Worm (Caenorhabditis elegans): ENCODE results near the gene K06H6.1.

K06H6.1 gene

DNA sequence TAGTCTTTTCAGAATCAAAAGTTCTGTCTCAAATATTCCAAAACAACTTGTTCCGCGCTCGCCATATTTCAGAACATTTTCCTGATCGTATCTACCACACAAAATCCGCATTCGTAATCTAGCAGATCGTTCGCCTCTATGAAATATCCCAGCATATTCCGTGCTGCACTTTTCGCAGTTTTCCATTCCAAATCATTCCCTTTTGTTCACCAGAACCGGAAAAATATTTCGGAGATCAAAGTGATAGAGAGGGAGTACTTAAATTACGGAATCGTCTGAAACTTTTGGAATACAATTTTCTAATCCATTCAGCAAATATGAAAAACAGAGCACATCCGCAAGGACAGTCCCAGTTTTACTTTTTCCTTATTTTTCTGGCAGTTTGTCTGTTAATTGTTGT lies at the start of gene K06H6.1:
Gene K06H6.1, plus strand, starts transcription at position 301 of the 400 bp plus-strand sequence.
- no peak for TF ChIP-seq atf-7 (tag; optimal IDR thresholded peaks at IDR 0.05)
- TF ChIP-seq tbp1 (GFP tag; optimal IDR thresholded peaks at IDR 0.05), result no peak
- TF ChIP-seq ceh-91 (GFP tag; IDR thresholded peaks at IDR 0.05), result no peak
- no peak for TF ChIP-seq cebp-2 (GFP tag; IDR thresholded peaks at IDR 0.05)
- no peak for TF ChIP-seq mel-28 (tag; optimal IDR thresholded peaks at IDR 0.05; ENCODE audit: borderline replicate concordance)
- no peak for TF ChIP-seq madf-10 (tag; optimal IDR thresholded peaks at IDR 0.05)
- TF ChIP-seq ztf-26 (tag; optimal IDR thresholded peaks at IDR 0.05), result no peak
- no peak for TF ChIP-seq ceh-79 (tag; optimal IDR thresholded peaks at IDR 0.05)
- no peak for TF ChIP-seq ccch-3 (GFP tag; optimal IDR thresholded peaks at IDR 0.05)
- TF ChIP-seq snpc-4 (GFP tag; optimal IDR thresholded peaks at IDR 0.05), result no peak
- TF ChIP-seq snpc-4 (tag; optimal IDR thresholded peaks at IDR 0.05), result no peak
- TF ChIP-seq hrde-1 (tag; optimal IDR thresholded peaks at IDR 0.05; ENCODE audit: borderline replicate concordance), result no peak
- TF ChIP-seq nhr-179 (tag; optimal IDR thresholded peaks at IDR 0.05), result no peak
- no peak for TF ChIP-seq lin-26 (GFP tag; IDR thresholded peaks at IDR 0.05)
- no peak for TF ChIP-seq unc-130 (GFP tag; optimal IDR thresholded peaks at IDR 0.05)
- TF ChIP-seq pha-4 (tag; optimal IDR thresholded peaks at IDR 0.05), result no peak

DNA sequence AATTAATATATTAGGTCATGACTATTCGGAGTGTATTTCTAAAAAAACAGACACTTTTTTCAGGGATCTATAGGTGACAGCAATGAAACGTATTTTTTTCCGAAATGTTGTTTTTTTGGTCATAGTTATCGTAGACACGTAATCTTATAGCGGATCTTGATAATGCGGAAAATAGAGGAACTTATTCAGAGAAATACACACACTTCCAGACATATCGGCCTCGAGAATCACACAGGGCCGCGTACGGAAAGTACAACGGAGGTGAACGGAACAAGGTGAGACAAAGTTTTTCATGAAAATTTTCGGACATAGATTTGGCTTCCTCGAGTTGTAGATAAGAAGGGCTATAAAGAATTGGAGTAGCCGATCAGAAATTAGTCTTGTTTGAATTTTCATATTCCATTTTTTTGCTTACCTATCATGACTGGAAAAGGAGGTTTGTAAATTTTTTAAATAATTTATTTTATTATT lies 48.8 kb upstream of the K06H6.1 start, which contains the start of gene nhr-155:
Gene nhr-155, plus strand, starts transcription at position 421 of the 471 bp plus-strand sequence.
- no peak for TF ChIP-seq F57C9.4 (tag; optimal IDR thresholded peaks at IDR 0.05)
- no peak for TF ChIP-seq let-607 (tag; optimal IDR thresholded peaks at IDR 0.05)
- no peak for TF ChIP-seq zim-3 (tag; optimal IDR thresholded peaks at IDR 0.05)
- TF ChIP-seq snpc-3.4 (tag; optimal IDR thresholded peaks at IDR 0.05), result no peak
- no peak for TF ChIP-seq ztf-18 (tag; optimal IDR thresholded peaks at IDR 0.05)
- no peak for TF ChIP-seq bed-2 (GFP tag; IDR thresholded peaks at IDR 0.05)
- TF ChIP-seq ceh-100 (GFP tag; IDR thresholded peaks at IDR 0.05), result no peak
- TF ChIP-seq sdz-38 (tag; optimal IDR thresholded peaks at IDR 0.05), result no peak

DNA sequence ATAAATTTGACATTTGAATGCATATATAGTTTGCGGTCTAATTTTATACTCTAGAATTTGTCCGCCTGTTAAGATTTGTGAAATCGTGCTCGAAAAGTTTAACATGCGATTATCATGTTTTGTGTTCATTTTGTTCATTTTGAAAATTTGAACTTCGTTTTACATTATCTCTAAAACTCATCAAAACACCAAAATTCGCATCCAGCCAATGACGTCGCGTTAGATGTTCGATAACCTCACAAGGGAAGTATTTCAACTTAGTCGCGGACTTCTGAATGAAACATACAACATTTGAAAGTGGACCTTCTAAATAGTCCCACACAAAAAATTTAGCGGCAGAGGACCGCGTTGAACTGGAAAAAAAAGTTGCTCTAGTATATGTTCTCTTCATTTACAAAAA lies 46.4 kb upstream of the K06H6.1 start:
- no peak for TF ChIP-seq T26A5.8 (tag; optimal IDR thresholded peaks at IDR 0.05)
- TF ChIP-seq madf-8 (GFP tag; conservative IDR thresholded peaks at IDR 0.05), result no peak
- no peak for TF ChIP-seq hsf-1 (GFP tag; IDR thresholded peaks at IDR 0.05)
- no peak for TF ChIP-seq ceh-40 (GFP tag; IDR thresholded peaks at IDR 0.05)
- TF ChIP-seq Y53F4B.3 (GFP tag; IDR thresholded peaks at IDR 0.05), result no peak
- TF ChIP-seq Y56A3A.18 (GFP tag; IDR thresholded peaks at IDR 0.05), result no peak
- TF ChIP-seq T07F8.4 (tag; optimal IDR thresholded peaks at IDR 0.05), result no peak
- TF ChIP-seq Y67H2A.10 (GFP tag; conservative IDR thresholded peaks at IDR 0.05), result no peak
- no peak for TF ChIP-seq hmg-1.2 (GFP tag; IDR thresholded peaks at IDR 0.05)
- TF ChIP-seq Y95B8A.8 (GFP tag; IDR thresholded peaks at IDR 0.05), result no peak
- no peak for TF ChIP-seq madf-10 (tag; optimal IDR thresholded peaks at IDR 0.05)
- no peak for TF ChIP-seq ama-1 (optimal IDR thresholded peaks at IDR 0.05)
- TF ChIP-seq ama-1 (GFP tag; optimal IDR thresholded peaks at IDR 0.05), result no peak

DNA sequence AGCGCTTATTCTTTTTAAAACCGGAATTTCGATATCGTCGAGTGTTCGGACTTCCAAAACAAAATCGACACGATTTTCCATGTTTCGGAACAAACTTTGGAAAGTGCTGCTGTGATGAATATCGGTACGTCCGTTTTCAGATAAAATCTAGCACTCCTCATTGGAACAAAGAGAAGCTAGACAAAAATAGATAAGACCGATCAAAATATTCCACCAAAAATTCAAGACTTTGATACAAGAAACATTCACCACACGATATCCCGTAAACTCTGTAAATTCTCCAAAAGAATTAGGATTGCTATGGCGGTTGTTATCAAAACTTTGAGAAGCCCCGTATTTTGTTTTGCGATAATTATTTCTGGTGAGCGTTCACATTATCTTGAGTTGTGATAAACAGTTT lies 44.7 kb upstream of the K06H6.1 start, which contains the start of gene C14C6.3:
Gene C14C6.3, plus strand, starts transcription at position 301 of the 400 bp plus-strand sequence.
- no peak for TF ChIP-seq nhr-27 (tag; optimal IDR thresholded peaks at IDR 0.05)
- no peak for TF ChIP-seq lin-40 (tag; optimal IDR thresholded peaks at IDR 0.05)
- TF ChIP-seq nhr-80 (tag; optimal IDR thresholded peaks at IDR 0.05), result no peak
- no peak for TF ChIP-seq athp-1 (tag; optimal IDR thresholded peaks at IDR 0.05)
- no peak for TF ChIP-seq ceh-58 (GFP tag; IDR thresholded peaks at IDR 0.05)
- no peak for TF ChIP-seq aptf-2 (GFP tag; conservative IDR thresholded peaks at IDR 0.05)
- TF ChIP-seq fkh-3 (tag; optimal IDR thresholded peaks at IDR 0.05), result no peak
- TF ChIP-seq ztf-18 (tag; optimal IDR thresholded peaks at IDR 0.05), result no peak
- TF ChIP-seq dox-1 (GFP tag; IDR thresholded peaks at IDR 0.05), result no peak
- TF ChIP-seq F37B4.10 (GFP tag; IDR thresholded peaks at IDR 0.05), result no peak
- no peak for TF ChIP-seq die-1 (tag; optimal IDR thresholded peaks at IDR 0.05)
- TF ChIP-seq hsf-1 (GFP tag; IDR thresholded peaks at IDR 0.05), result no peak
- no peak for TF ChIP-seq T26A5.8 (tag; optimal IDR thresholded peaks at IDR 0.05)
- TF ChIP-seq Y95B8A.8 (GFP tag; IDR thresholded peaks at IDR 0.05), result no peak
- TF ChIP-seq bed-2 (GFP tag; IDR thresholded peaks at IDR 0.05), result no peak
- TF ChIP-seq ztf-26 (tag; optimal IDR thresholded peaks at IDR 0.05), result no peak
- TF ChIP-seq mes-4 (tag; optimal IDR thresholded peaks at IDR 0.05), result no peak

Measured in whole organism, young adult.